Worm (Caenorhabditis elegans): ENCODE measurements around the gene ogdh-2.

ogdh-2 gene

ce11 chrV:12190943-12191569, 3.3 kb upstream of the ogdh-2 start, which contains the start of gene dpy-30 (continued):
- TF ChIP-seq pag-3 (tag; optimal IDR thresholded peaks at IDR 0.05; ENCODE audit: borderline replicate concordance, insufficient read depth): no peak
- TF ChIP-seq efl-1 (optimal IDR thresholded peaks at IDR 0.05): peak; percentile 79 to 84
- peak; percentile 80 to 98 for TF ChIP-seq efl-1 (GFP tag; optimal IDR thresholded peaks at IDR 0.05 in 1 of 2)
- no peak for TF ChIP-seq nhr-84 (tag; optimal IDR thresholded peaks at IDR 0.05)
- no peak for TF ChIP-seq skn-1 (tag; optimal IDR thresholded peaks at IDR 0.05)
- TF ChIP-seq unc-130 (tag; optimal IDR thresholded peaks at IDR 0.05): peak; percentile 75
- peak; percentile 31 for TF ChIP-seq irx-1 (tag; optimal IDR thresholded peaks at IDR 0.05)
- TF ChIP-seq nhr-85 (tag): peak; percentile 73
- peak; percentile 64 for TF ChIP-seq dsc-1 (tag; optimal IDR thresholded peaks at IDR 0.05)
- no peak for TF ChIP-seq ceh-90 (tag; optimal IDR thresholded peaks at IDR 0.05)
- peak; percentile 49 for TF ChIP-seq blmp-1 (tag; optimal IDR thresholded peaks at IDR 0.05)
- TF ChIP-seq nhr-47 (tag; optimal IDR thresholded peaks at IDR 0.05): peak; percentile 72
- no peak for TF ChIP-seq efl-3 (GFP tag; optimal IDR thresholded peaks at IDR 0.05)
- no peak for TF ChIP-seq egl-27 (tag; optimal IDR thresholded peaks at IDR 0.05)
- TF ChIP-seq ceh-88 (GFP tag; IDR thresholded peaks at IDR 0.05): no peak
- TF ChIP-seq C34B4.2 (tag; optimal IDR thresholded peaks at IDR 0.05): no peak
- peak; percentile 73 for TF ChIP-seq swsn-7 (tag; optimal IDR thresholded peaks at IDR 0.05)
- no peak for TF ChIP-seq nhr-28 (tag; optimal IDR thresholded peaks at IDR 0.05)
- TF ChIP-seq Y116A8C.19 (tag; optimal IDR thresholded peaks at IDR 0.05; ENCODE audit: borderline replicate concordance): no peak
- no peak for TF ChIP-seq unc-62 (GFP tag; optimal IDR thresholded peaks at IDR 0.05)
- peak; percentile 7 for TF ChIP-seq fos-1 (tag; optimal IDR thresholded peaks at IDR 0.05)
- TF ChIP-seq elt-2 (tag; optimal IDR thresholded peaks at IDR 0.05): peak; percentile 13
- TF ChIP-seq tlp-1 (tag; optimal IDR thresholded peaks at IDR 0.05): no peak
- no peak for TF ChIP-seq pax-3 (tag; optimal IDR thresholded peaks at IDR 0.05)
- TF ChIP-seq vab-15 (tag; optimal IDR thresholded peaks at IDR 0.05): no peak
- peak; percentile 65 for TF ChIP-seq ama-1 (optimal IDR thresholded peaks at IDR 0.05)
- TF ChIP-seq pqm-1 (tag; optimal IDR thresholded peaks at IDR 0.05): no peak
- peak in 1 of 2 experiments; percentile 32 for TF ChIP-seq mdl-1 (tag; optimal IDR thresholded peaks at IDR 0.05)
- peak in 2 of 6 experiments; percentile 10 to 22 for TF ChIP-seq elt-3 (tag; optimal IDR thresholded peaks at IDR 0.05)
- peak; percentile 21 for TF ChIP-seq lin-15B (tag; optimal IDR thresholded peaks at IDR 0.05)
- peak; percentile 79 for TF ChIP-seq snu-23 (GFP tag; optimal IDR thresholded peaks at IDR 0.05)
- TF ChIP-seq unc-30 (tag; optimal IDR thresholded peaks at IDR 0.05): no peak
- TF ChIP-seq lin-13 (GFP tag; optimal IDR thresholded peaks at IDR 0.05): no peak
- TF ChIP-seq nhr-19 (GFP tag; conservative IDR thresholded peaks at IDR 0.05): peak; percentile 59; the same call in 1 of the 2 replicates
- no peak for TF ChIP-seq ets-5 (GFP tag; IDR thresholded peaks at IDR 0.05)
- peak; percentile 4 for TF ChIP-seq ztf-4 (tag; optimal IDR thresholded peaks at IDR 0.05)
- peak in 1 of 2 experiments; percentile 19 for TF ChIP-seq ztf-11 (tag; optimal IDR thresholded peaks at IDR 0.05)
- TF ChIP-seq unc-98 (GFP tag; IDR thresholded peaks at IDR 0.05): no peak

ce11 chrV:12192129-12192528, 2.2 kb upstream of the ogdh-2 start, which contains the start of gene rnp-1:
rnp-1 (plus strand) TSS chrV:12192273.
- peak; percentile 16 for TF ChIP-seq nhr-71 (tag; optimal IDR thresholded peaks at IDR 0.05)
- TF ChIP-seq efl-1 (optimal IDR thresholded peaks at IDR 0.05): no peak
- TF ChIP-seq efl-1 (GFP tag; optimal IDR thresholded peaks at IDR 0.05 in 1 of 2): peak in 1 of 2 experiments; percentile 21
- TF ChIP-seq hpl-2 (GFP tag; optimal IDR thresholded peaks at IDR 0.05): no peak
- TF ChIP-seq hlh-4 (tag; optimal IDR thresholded peaks at IDR 0.05): no peak
- TF ChIP-seq pax-3 (tag; optimal IDR thresholded peaks at IDR 0.05): peak; percentile 5
- TF ChIP-seq zag-1 (tag; optimal IDR thresholded peaks at IDR 0.05): no peak

Data from whole organism, L1 larva.